Worm (Caenorhabditis elegans) whole organism, L4/young adult: ENCODE data around the gene C17B7.15.

ENCODE experiments used
- W03F9.2 ChIP-seq: fragments of 150-350 bp; optimal IDR thresholded peaks from 2 replicates; lab custom pipeline; 2014; ENCODE audit warnings: missing biosample characterization, missing genetic modification characterization
- dao-5 ChIP-seq: sonication (generic microtip); optimal IDR thresholded peaks from 2 replicates; lab custom pipeline; 2016; ENCODE audit warnings: missing genotype, missing genetic modification characterization, moderate library complexity, missing compliant biosample characterization
- him-1 ChIP-seq: sonication (generic microtip); optimal IDR thresholded peaks from 2 replicates; lab custom pipeline; 2016; ENCODE audit warnings: missing genotype, missing genetic modification reagents, missing genetic modification characterization, missing compliant biosample characterization

The C17B7.15 gene

DNA sequence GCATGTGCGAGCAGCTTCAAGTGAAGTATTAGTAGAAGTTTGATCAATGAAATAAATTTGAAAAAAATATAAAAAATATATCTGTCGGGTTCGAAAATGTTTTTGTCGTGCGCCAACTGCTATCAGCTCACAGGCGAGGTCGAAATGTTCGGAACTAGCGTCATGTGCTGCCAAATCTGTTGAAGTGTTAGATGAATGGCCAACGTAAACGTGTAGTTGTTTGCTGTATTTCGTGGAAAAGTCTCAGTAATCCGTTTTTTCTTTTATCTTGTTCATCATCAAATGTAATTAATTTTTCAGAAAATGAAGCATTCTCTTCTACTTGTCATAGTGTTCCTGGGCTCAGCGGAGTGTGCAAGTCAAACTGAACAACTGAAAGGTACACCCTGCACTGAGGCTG is at the start of gene C17B7.15:
TSS of gene C17B7.15 (plus strand) at position 301 of the 400 bp plus-strand sequence.
- TF ChIP-seq him-1 (no peak), W03F9.2 (tag; lab: Kevin White, UChicago) (no peak), dao-5 (tag; lab: Kevin White, UChicago) (no peak)

DNA sequence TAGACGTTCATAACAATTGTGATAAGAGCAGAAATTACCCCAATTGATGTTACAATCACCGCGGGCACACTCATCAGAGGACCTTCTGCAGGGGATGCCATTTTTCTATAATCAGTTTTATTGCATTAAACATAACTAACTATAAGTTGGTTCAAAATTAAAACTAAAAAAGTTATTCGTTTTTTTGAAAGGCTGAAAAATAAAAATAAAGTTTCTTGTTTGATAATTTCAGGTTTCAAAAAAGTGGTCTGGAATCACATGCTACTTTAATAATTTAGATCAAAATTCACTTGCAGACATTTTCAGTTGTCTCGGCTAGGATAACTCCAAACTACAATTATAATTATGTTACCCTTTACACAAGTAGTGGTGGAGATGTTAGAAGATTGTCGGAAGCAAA is 48.1 kb upstream of the C17B7.15 start, which contains the start of gene srbc-1:
TSS of gene srbc-1 (minus strand) at position 101 of the 400 bp plus-strand sequence.
- TF ChIP-seq W03F9.2 (tag; lab: Kevin White, UChicago), result no peak
- TF ChIP-seq dao-5 (tag; lab: Kevin White, UChicago), result no peak
- TF ChIP-seq him-1, result no peak

- no peak for TF ChIP-seq W03F9.2 (tag; lab: Kevin White, UChicago)
- TF ChIP-seq him-1, result no peak
- TF ChIP-seq dao-5 (tag; lab: Kevin White, UChicago), result no peak
Observed at ce11 chrV:3308169-3308568, 41.8 kb upstream of the C17B7.15 start, which contains the start of gene srbc-3. Gene srbc-3 (plus strand): TSS chrV:3308469.

- TF ChIP-seq W03F9.2 (tag; lab: Kevin White, UChicago) (no peak), him-1 (no peak), dao-5 (tag; lab: Kevin White, UChicago) (no peak)
Observed at ce11 chrV:3312067-3312666, 37.8 kb upstream of the C17B7.15 start, which contains the start of gene arrd-18. Gene arrd-18 (minus strand): TSS chrV:3312117.

DNA sequence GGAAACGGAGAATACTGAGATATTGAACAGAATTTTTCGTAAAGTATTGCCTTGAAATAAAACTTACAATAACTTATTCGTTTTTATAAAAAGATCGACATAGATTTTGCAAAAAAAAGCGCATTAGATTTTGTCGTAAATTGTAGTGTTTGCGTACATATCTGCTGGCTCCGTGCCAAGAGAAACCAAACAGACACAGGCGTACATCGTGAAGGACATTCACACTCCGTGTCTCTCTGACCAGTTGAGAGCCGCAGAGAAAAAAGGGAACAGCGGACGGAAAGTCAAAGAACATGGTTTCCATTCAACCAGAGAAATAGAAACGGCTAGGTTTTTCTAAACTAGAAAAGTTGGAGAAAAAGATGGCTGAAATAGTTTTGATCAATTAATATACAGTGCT is 34.7 kb upstream of the C17B7.15 start, which contains the start of gene arrd-19:
TSS of gene arrd-19 (minus strand) at position 209 of the 400 bp plus-strand sequence.
- TF ChIP-seq him-1, result peak; percentile 18
- TF ChIP-seq dao-5 (tag; lab: Kevin White, UChicago), result no peak
- TF ChIP-seq W03F9.2 (tag; lab: Kevin White, UChicago), result peak; percentile 16

- no peak for TF ChIP-seq dao-5 (tag; lab: Kevin White, UChicago)
- no peak for TF ChIP-seq W03F9.2 (tag; lab: Kevin White, UChicago)
- no peak for TF ChIP-seq him-1
Observed at ce11 chrV:3316108-3316507, 33.9 kb upstream of the C17B7.15 start, which contains the start of gene F35F10.1. Gene F35F10.1 (plus strand): TSS chrV:3316307.

ce11 chrV:3318975-3319374 is 31.0 kb upstream of the C17B7.15 start, which contains the start of gene F35F10.13:
Gene F35F10.13 (minus strand): TSS chrV:3319075.
- TF ChIP-seq him-1, result no peak
- no peak for TF ChIP-seq dao-5 (tag; lab: Kevin White, UChicago)
- no peak for TF ChIP-seq W03F9.2 (tag; lab: Kevin White, UChicago)

DNA sequence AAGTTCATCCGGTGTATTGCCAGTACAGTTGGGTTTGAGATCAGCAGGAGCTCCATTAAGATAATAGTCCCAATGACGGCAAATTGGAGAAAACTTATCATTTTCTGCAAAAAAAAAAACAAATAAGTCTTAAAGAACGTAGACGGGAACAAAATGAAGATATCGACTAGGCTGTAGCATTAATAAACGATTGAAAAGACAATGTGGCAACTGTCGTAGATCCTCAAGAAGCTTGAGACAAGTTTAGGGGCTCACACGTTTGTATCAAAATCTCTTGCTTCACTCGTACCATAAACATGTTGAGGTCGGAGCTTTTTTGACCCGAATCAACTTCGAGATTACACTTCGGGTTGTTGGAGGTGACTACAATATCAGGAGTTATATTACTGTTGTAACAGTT is 30.0 kb upstream of the C17B7.15 start, which contains the start of gene F35F10.14:
TSS of gene F35F10.14 (minus strand) at position 101 of the 400 bp plus-strand sequence.
- TF ChIP-seq dao-5 (tag; lab: Kevin White, UChicago), result no peak
- no peak for TF ChIP-seq him-1

DNA sequence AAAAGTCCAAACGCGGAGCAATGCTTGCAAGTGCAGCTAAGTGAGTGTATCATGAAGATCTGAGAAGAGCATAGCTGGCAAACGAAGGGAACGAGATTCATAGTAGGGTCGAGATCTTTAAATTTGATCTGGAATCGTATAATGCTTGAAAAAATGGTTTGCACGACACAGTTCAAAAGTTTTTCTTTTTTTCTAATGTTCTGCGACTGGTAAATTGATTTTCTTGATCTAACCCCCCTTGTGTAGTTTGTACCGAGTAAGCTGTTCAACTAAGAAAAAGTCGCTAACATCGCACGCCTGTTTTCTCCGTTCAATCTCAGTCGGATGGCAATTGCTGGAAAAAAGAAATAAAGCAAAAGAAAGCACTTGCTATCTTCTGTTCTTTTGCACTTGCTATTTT is 29.5 kb upstream of the C17B7.15 start, which contains the start of gene C17B7.14:
TSS of gene C17B7.14 (minus strand) at position 101 of the 400 bp plus-strand sequence.
- TF ChIP-seq him-1 (no peak), W03F9.2 (tag; lab: Kevin White, UChicago) (no peak)

ce11 chrV:3324178-3324577 is 25.8 kb upstream of the C17B7.15 start, which contains the start of gene C17B7.8:
Gene C17B7.8 (minus strand): TSS chrV:3324278.
- TF ChIP-seq him-1 (no peak), W03F9.2 (tag; lab: Kevin White, UChicago) (no peak), dao-5 (tag; lab: Kevin White, UChicago) (no peak)

DNA sequence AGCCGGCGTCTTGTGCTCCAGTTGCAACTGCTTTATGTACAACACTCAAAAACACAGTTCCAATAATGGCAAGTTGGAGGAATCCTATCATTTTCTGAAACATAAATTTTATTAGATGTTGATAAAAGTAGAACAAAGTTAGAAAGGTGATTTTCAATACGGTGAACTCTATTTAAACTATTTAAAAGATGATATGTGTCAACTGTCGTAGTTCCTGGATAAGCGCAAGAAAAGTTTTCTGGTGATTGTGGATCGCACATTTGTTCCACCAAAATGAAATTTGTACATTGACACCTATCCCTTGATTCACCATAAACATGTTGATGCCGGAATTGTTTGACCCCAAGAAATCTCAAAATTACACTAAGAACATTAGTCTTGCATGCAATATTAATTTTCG is 18.0 kb upstream of the C17B7.15 start, which contains the start of gene C17B7.9:
TSS of gene C17B7.9 (minus strand) at position 101 of the 400 bp plus-strand sequence.
- no peak for TF ChIP-seq him-1
- TF ChIP-seq dao-5 (tag; lab: Kevin White, UChicago), result no peak
- TF ChIP-seq W03F9.2 (tag; lab: Kevin White, UChicago), result no peak

- no peak for TF ChIP-seq him-1
- TF ChIP-seq W03F9.2 (tag; lab: Kevin White, UChicago), result no peak
- no peak for TF ChIP-seq dao-5 (tag; lab: Kevin White, UChicago)
Observed at ce11 chrV:3333334-3333733, 16.6 kb upstream of the C17B7.15 start, which contains the start of gene C17B7.5. Gene C17B7.5 (plus strand): TSS chrV:3333634.

DNA sequence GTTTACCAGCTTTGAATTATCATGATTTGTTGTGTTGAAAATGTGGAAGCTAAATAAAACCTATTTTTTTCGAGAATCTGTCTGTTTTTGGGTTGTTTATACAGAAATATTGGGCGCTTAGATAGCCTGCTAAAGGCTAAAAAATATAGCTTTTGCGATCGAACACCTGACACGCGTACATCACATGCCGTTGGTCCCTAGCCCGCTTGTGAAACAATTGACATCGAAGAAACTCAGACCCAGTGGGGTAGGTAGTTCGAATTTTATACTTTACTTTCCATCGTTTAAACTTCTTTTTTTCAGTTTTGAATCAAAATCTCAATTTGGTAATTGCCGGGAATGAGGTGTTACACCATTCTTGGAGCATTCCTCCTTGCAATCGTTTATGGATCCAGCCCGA is 11.0 kb upstream of the C17B7.15 start, which contains the start of gene C17B7.4:
TSS of gene C17B7.4 (plus strand) at position 301 of the 400 bp plus-strand sequence.
- no peak for TF ChIP-seq dao-5 (tag; lab: Kevin White, UChicago)
- TF ChIP-seq him-1, result no peak
- TF ChIP-seq W03F9.2 (tag; lab: Kevin White, UChicago), result no peak

ce11 chrV:3341906-3342305 is 8.1 kb upstream of the C17B7.15 start, which contains the start of gene C17B7.10:
Gene C17B7.10 (minus strand): TSS chrV:3342006.
- no peak for TF ChIP-seq dao-5 (tag; lab: Kevin White, UChicago)
- no peak for TF ChIP-seq him-1
- TF ChIP-seq W03F9.2 (tag; lab: Kevin White, UChicago), result no peak
